Fruit fly (Drosophila melanogaster) whole organism, embryonic: ENCODE data around the gene CG17134.

ENCODE experiments used
- Jarid2 ChIP-seq: fragments of 200-800 bp; sonication (Bioruptor generic); optimal IDR thresholded peaks from 3 replicates; lab custom pipeline; 2017; ENCODE audit warnings: mild to moderate bottlenecking, missing biosample characterization, missing genetic modification reagents, missing genetic modification characterization
- sens ChIP-seq: fragments of 200-800 bp; sonication (Bioruptor generic); peaks from one replicate; lab custom pipeline; 2016; ENCODE audit warnings: missing biosample characterization, missing genetic modification characterization

dm6 chr2L:10837491-10837890, 17.0 kb downstream of the CG17134 start, which contains the start of gene Nos:
- no peak for TF ChIP-seq Jarid2 (GFP tag; lab: Kevin White, UChicago)
- no peak for TF ChIP-seq sens (GFP tag; lab: Kevin White, UChicago)
